Fruit fly (Drosophila melanogaster) whole organism, embryonic: ENCODE measurements around the gene Osi20.

ENCODE experiments used
- Abd-B ChIP-seq: fragments of 200-800 bp; sonication (Bioruptor generic); optimal IDR thresholded peaks from 2 replicates; lab custom pipeline; 2018; ENCODE audit warnings: missing biosample characterization, mild to moderate bottlenecking, missing genetic modification characterization, moderate library complexity
- Ada2b ChIP-seq: fragments of 200-800 bp; sonication (Bioruptor generic); IDR thresholded peaks from 2 replicates; pipeline ENCODE4 v1.3.6; 2022; ENCODE audit warnings: missing biosample characterization, missing genetic modification characterization
- BtbVII ChIP-seq: fragments of 200-800 bp; sonication (Bioruptor generic); optimal IDR thresholded peaks from 3 replicates; lab custom pipeline; 2017; ENCODE audit warnings: missing biosample characterization, mild to moderate bottlenecking, missing genetic modification characterization
- C15 ChIP-seq: fragments of 200-800 bp; sonication (Bioruptor generic); IDR thresholded peaks from 3 replicates; pipeline ENCODE4 v1.3.6; 2022; ENCODE audit warnings: missing biosample characterization, missing genetic modification characterization
- CG10209 ChIP-seq: fragments of 200-800 bp; sonication (Bioruptor generic); optimal IDR thresholded peaks from 3 replicates; lab custom pipeline; 2017; ENCODE audit warnings: missing biosample characterization, mild to moderate bottlenecking, missing genetic modification characterization, missing genetic modification reagents
- CG1024 ChIP-seq: fragments of 200-800 bp; sonication (Bioruptor generic); IDR thresholded peaks from 2 replicates; pipeline ENCODE4 v1.3.6; 2022; ENCODE audit warnings: missing biosample characterization, missing genetic modification characterization
- CG10366 ChIP-seq: fragments of 200-800 bp; sonication (Bioruptor generic); IDR thresholded peaks from 2 replicates; pipeline ENCODE4 v1.3.6; 2022; ENCODE audit warnings: missing biosample characterization, missing genetic modification characterization
- CG10462 ChIP-seq: fragments of 200-800 bp; sonication (Bioruptor generic); optimal IDR thresholded peaks from 2 replicates; lab custom pipeline; 2016; ENCODE audit warnings: missing biosample characterization, missing genetic modification characterization
- CG10543 ChIP-seq: fragments of 200-800 bp; sonication (Bioruptor generic); optimal IDR thresholded peaks from 3 replicates; lab custom pipeline; 2017; ENCODE audit warnings: missing biosample characterization, mild to moderate bottlenecking, missing genetic modification characterization, moderate library complexity
- CG12071 ChIP-seq: fragments of 200-800 bp; sonication (Bioruptor generic); optimal IDR thresholded peaks from 3 replicates; lab custom pipeline; 2018; ENCODE audit warnings: missing biosample characterization, mild to moderate bottlenecking, missing genetic modification characterization
- CG14965 ChIP-seq: fragments of 200-800 bp; sonication (Bioruptor generic); optimal IDR thresholded peaks from 2 replicates; lab custom pipeline; 2016; ENCODE audit warnings: missing biosample characterization, missing genetic modification characterization, borderline replicate concordance
- CG16863 ChIP-seq: fragments of 200-800 bp; sonication (Bioruptor generic); optimal IDR thresholded peaks from 3 replicates; lab custom pipeline; 2016; ENCODE audit warnings: missing biosample characterization, missing genetic modification characterization
- CG17385 ChIP-seq: fragments of 200-800 bp; sonication (Bioruptor generic); optimal IDR thresholded peaks from 3 replicates; lab custom pipeline; 2018; ENCODE audit warnings: missing biosample characterization, mild to moderate bottlenecking, missing genetic modification characterization
- CG2678 ChIP-seq: fragments of 200-800 bp; sonication (Bioruptor generic); optimal IDR thresholded peaks from 3 replicates; lab custom pipeline; 2019; ENCODE audit warnings: missing biosample characterization, mild to moderate bottlenecking, missing genetic modification characterization, moderate library complexity
- CG31224 ChIP-seq: fragments of 200-800 bp; sonication (Bioruptor generic); IDR thresholded peaks from 2 replicates; pipeline ENCODE4 v1.3.6; 2022; ENCODE audit warnings: missing biosample characterization, missing genetic modification characterization
- CG31388 ChIP-seq: fragments of 200-800 bp; sonication (Bioruptor generic); optimal IDR thresholded peaks from 2 replicates; lab custom pipeline; 2016; ENCODE audit warnings: missing biosample characterization, missing genetic modification characterization
- CG4328 ChIP-seq: fragments of 200-800 bp; sonication (Bioruptor generic); optimal IDR thresholded peaks from 3 replicates; lab custom pipeline; 2017; ENCODE audit warnings: missing biosample characterization, missing genetic modification reagents, missing genetic modification characterization
- CG4707 ChIP-seq: fragments of 200-800 bp; sonication (Bioruptor generic); optimal IDR thresholded peaks from 2 replicates; lab custom pipeline; 2018; ENCODE audit warnings: missing biosample characterization, mild to moderate bottlenecking, missing genetic modification characterization, moderate library complexity
- CG6254 ChIP-seq: fragments of 200-800 bp; sonication (Bioruptor generic); optimal IDR thresholded peaks from 3 replicates; lab custom pipeline; 2017; ENCODE audit warnings: mild to moderate bottlenecking, missing biosample characterization, missing genetic modification reagents, missing genetic modification characterization
- CG6272 ChIP-seq: fragments of 200-800 bp; sonication (Bioruptor generic); IDR thresholded peaks from 2 replicates; pipeline ENCODE4 v1.3.6; 2022; ENCODE audit warnings: missing biosample characterization, missing genetic modification characterization
- CG6689 ChIP-seq: fragments of 200-800 bp; sonication (Bioruptor generic); IDR thresholded peaks from 2 replicates; pipeline ENCODE4 v1.3.6; 2022; ENCODE audit warnings: missing biosample characterization, missing genetic modification characterization
- CG7745 ChIP-seq: fragments of 200-800 bp; sonication (Bioruptor generic); optimal IDR thresholded peaks from 2 replicates; lab custom pipeline; 2018; ENCODE audit warnings: missing biosample characterization, mild to moderate bottlenecking, missing genetic modification characterization, moderate library complexity
- CG8089 ChIP-seq: fragments of 200-800 bp; sonication (Bioruptor generic); optimal IDR thresholded peaks from 3 replicates; lab custom pipeline; 2016; ENCODE audit warnings: missing biosample characterization, missing genetic modification characterization
- CG9609 ChIP-seq: fragments of 200-800 bp; sonication (Bioruptor generic); optimal IDR thresholded peaks from 3 replicates; lab custom pipeline; 2016; ENCODE audit warnings: missing biosample characterization, missing genetic modification characterization
- D ChIP-seq, 2 experiments: fragments of 200-800 bp in 1 of 2; fragments of >200 bp in 1 of 2; sonication (Bioruptor generic) in 1 of 2; optimal IDR thresholded peaks; 2 replicates in 1 of 2; 3 replicates in 1 of 2; lab custom pipeline; 2017; ENCODE audit warnings: mild to moderate bottlenecking in 1 of 2, missing biosample characterization in 1 of 2, missing genetic modification characterization in 1 of 2, missing genetic modification reagents in 1 of 2
- Drgx ChIP-seq: fragments of 200-800 bp; sonication (Bioruptor generic); IDR thresholded peaks from 2 replicates; pipeline ENCODE4 v1.3.6; 2022; ENCODE audit warnings: missing biosample characterization, missing genetic modification characterization
- E2f1 ChIP-seq: fragments of 200-800 bp; sonication (Bioruptor generic); IDR thresholded peaks from 2 replicates; pipeline ENCODE4 v1.3.6; 2022; ENCODE audit warnings: missing biosample characterization, missing genetic modification characterization
- Hr3 ChIP-seq: fragments of 200-800 bp; sonication (Bioruptor generic); optimal IDR thresholded peaks from 3 replicates; lab custom pipeline; 2016; ENCODE audit warnings: missing biosample characterization, missing genetic modification characterization
- Lim3 ChIP-seq: fragments of 200-800 bp; sonication (Bioruptor generic); IDR thresholded peaks from 2 replicates; pipeline ENCODE4 v1.3.6; 2022; ENCODE audit warnings: missing biosample characterization, missing genetic modification characterization
- Mad ChIP-seq: fragments of 200-800 bp; sonication (Bioruptor generic); optimal IDR thresholded peaks from 2 replicates; lab custom pipeline; 2016; ENCODE audit warnings: missing biosample characterization, missing genetic modification characterization
- Oli ChIP-seq: fragments of 200-800 bp; sonication (Bioruptor generic); optimal IDR thresholded peaks from 2 replicates; lab custom pipeline; 2018; ENCODE audit warnings: missing biosample characterization, mild to moderate bottlenecking, missing genetic modification characterization, moderate library complexity
- Scr ChIP-seq: fragments of 200-800 bp; sonication (Bioruptor generic); IDR thresholded peaks from 2 replicates; pipeline ENCODE4 v1.3.6; 2022; ENCODE audit warnings: missing biosample characterization, missing genetic modification characterization; ENCODE audit not compliant: partially characterized antibody
- Trl ChIP-seq, 3 experiments: fragments of >200 bp in 2 of 3; fragments of 200-800 bp in 1 of 3; sonication (Bioruptor generic) in 1 of 3; optimal IDR thresholded peaks; 2 replicates in 1 of 3; 3 replicates in 2 of 3; lab custom pipeline; 2016 to 2017; ENCODE audit warnings: missing biosample characterization in 1 of 3, missing genetic modification characterization in 1 of 3
- aop ChIP-seq: fragments of 200-800 bp; sonication (Bioruptor generic); IDR thresholded peaks from 2 replicates; pipeline ENCODE4 v1.3.6; 2022; ENCODE audit warnings: missing biosample characterization, missing genetic modification characterization
- ase ChIP-seq: fragments of 200-800 bp; sonication (Bioruptor generic); IDR thresholded peaks from 3 replicates; pipeline ENCODE4 v1.3.6; 2022; ENCODE audit warnings: missing biosample characterization, missing genetic modification characterization
- chif ChIP-seq, 2 experiments: fragments of 200-800 bp; sonication (Bioruptor generic); optimal IDR thresholded peaks; 3 replicates each; lab custom pipeline; 2016; ENCODE audit warnings: missing biosample characterization in 2 of 2, missing genetic modification characterization in 2 of 2
- danr ChIP-seq: fragments of 200-800 bp; sonication (Bioruptor generic); IDR thresholded peaks from 2 replicates; pipeline ENCODE4 v1.3.6; 2022; ENCODE audit warnings: missing biosample characterization, missing genetic modification characterization
- dimm ChIP-seq: fragments of 200-800 bp; sonication (Bioruptor generic); IDR thresholded peaks from 2 replicates; pipeline ENCODE4 v1.3.6; 2022; ENCODE audit warnings: missing biosample characterization, missing genetic modification characterization
- dm ChIP-seq: fragments of 200-800 bp; sonication (Bioruptor generic); optimal IDR thresholded peaks from 3 replicates; lab custom pipeline; 2016; ENCODE audit warnings: missing biosample characterization, missing genetic modification characterization
- ken ChIP-seq: fragments of 200-800 bp; sonication (Bioruptor generic); IDR thresholded peaks from 3 replicates; pipeline ENCODE4 v1.3.6; 2022; ENCODE audit warnings: missing biosample characterization, missing genetic modification characterization
- oc ChIP-seq: fragments of 200-800 bp; sonication (Bioruptor generic); optimal IDR thresholded peaks from 2 replicates; lab custom pipeline; 2018; ENCODE audit warnings: missing biosample characterization, mild to moderate bottlenecking, missing genetic modification characterization, moderate library complexity
- pb ChIP-seq: fragments of 200-800 bp; sonication (Bioruptor generic); optimal IDR thresholded peaks from 3 replicates; lab custom pipeline; 2016; ENCODE audit warnings: missing biosample characterization, missing genetic modification characterization
- run ChIP-seq: fragments of 200-800 bp; sonication (Bioruptor generic); optimal IDR thresholded peaks from 3 replicates; lab custom pipeline; 2018; ENCODE audit warnings: missing biosample characterization, mild to moderate bottlenecking, missing genetic modification characterization
- sd ChIP-seq: fragments of 200-800 bp; sonication (Bioruptor generic); optimal IDR thresholded peaks from 3 replicates; lab custom pipeline; 2018; ENCODE audit warnings: missing biosample characterization, mild to moderate bottlenecking, missing genetic modification characterization, moderate library complexity
- slbo ChIP-seq: fragments of 200-800 bp; sonication (Bioruptor generic); IDR thresholded peaks from 2 replicates; pipeline ENCODE4 v1.3.6; 2022; ENCODE audit warnings: missing biosample characterization, missing genetic modification characterization
- ssp ChIP-seq: fragments of 200-800 bp; sonication (Bioruptor generic); IDR thresholded peaks from 2 replicates; pipeline ENCODE4 v1.3.6; 2022; ENCODE audit warnings: missing biosample characterization, missing genetic modification characterization
- vnd ChIP-seq: fragments of 200-800 bp; sonication (Bioruptor generic); IDR thresholded peaks from 3 replicates; pipeline ENCODE4 v1.3.6; 2022; ENCODE audit warnings: missing biosample characterization, missing genetic modification characterization; ENCODE audit not compliant: partially characterized antibody
- wek ChIP-seq: fragments of 200-800 bp; sonication (Bioruptor generic); optimal IDR thresholded peaks from 3 replicates; lab custom pipeline; 2018; ENCODE audit warnings: missing biosample characterization, mild to moderate bottlenecking, missing genetic modification characterization, moderate library complexity

The Osi20 gene

DNA sequence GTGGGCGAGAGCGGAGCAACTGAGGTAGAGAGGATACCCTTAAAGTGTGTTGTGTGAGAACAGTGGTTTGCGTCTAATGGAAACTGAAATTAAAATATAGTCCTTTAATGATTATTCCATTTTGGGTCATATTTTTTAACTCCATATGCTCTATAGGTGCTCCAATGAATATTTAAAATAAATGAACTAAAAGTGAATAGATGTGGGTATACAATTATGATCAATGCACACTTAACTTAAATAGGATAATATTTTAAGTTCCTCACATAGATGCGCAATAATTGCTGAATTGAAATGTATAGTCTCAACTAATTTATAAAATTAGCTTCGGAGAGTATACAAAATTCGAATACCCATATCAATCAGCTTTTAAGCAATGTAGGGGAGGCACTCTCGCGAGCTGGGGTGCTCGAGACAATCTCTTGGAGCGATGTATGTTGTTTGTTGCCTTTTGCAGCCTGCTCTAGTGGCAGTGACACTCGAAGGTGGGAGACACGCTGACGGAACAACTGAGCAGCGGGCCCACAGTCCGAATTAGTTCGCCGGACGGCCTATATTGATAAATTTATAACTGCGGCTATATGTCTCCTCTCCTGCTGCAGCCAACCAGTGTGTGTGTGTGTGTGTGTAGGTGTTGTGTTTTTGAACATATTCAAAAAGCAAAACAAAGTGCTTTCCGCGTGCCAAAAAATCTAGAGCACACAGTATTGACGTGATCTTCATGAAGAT is 13.9 kb downstream of the Osi20 start (continued):
- TF ChIP-seq vnd (GFP tag; lab: Robert Waterston, UW): no peak
- TF ChIP-seq CG10366: peak; percentile 39
- TF ChIP-seq CG16863: peak; percentile 41
- TF ChIP-seq E2f1 (GFP tag; lab: Robert Waterston, UW): peak; percentile 58
- TF ChIP-seq CG4707 (GFP tag; lab: Kevin White, UChicago): peak; percentile 39
- TF ChIP-seq CG10543 (GFP tag; lab: Kevin White, UChicago): peak; percentile 61
- TF ChIP-seq ssp (GFP tag; lab: Robert Waterston, UW): no peak; the same call in 1 of the 2 replicates
- peak; percentile 69 for TF ChIP-seq CG10462
- no peak for TF ChIP-seq CG12071 (GFP tag; lab: Kevin White, UChicago)
- no peak for TF ChIP-seq aop
- peak; percentile 79 for TF ChIP-seq CG17385
- TF ChIP-seq CG31388: peak; percentile 26
- peak; percentile 74 for TF ChIP-seq Drgx (GFP tag; lab: Robert Waterston, UW)
- peak; percentile 84 for TF ChIP-seq CG6689
- no peak for TF ChIP-seq sd
- TF ChIP-seq chif (GFP tag; optimal IDR thresholded peaks at IDR 0.05; lab: Kevin White, UChicago): peak; percentile 55 to 81
- no peak for TF ChIP-seq run (tag; lab: Kevin White, UChicago)
- TF ChIP-seq danr (GFP tag; lab: Robert Waterston, UW): peak; percentile 47; the same call in 1 of the 2 replicates
- 0 out of 2 replicates have a peak, but pooled peaks have one; percentile 10 for TF ChIP-seq CG1024
- 0 out of 2 replicates have a peak, but pooled peaks have one; percentile 19 for TF ChIP-seq Scr (GFP tag; lab: Robert Waterston, UW)
- TF ChIP-seq C15 (GFP tag; lab: Robert Waterston, UW): 0 out of 3 replicates have a peak, but pooled peaks have one; percentile 16
- TF ChIP-seq pb (GFP tag; lab: Kevin White, UChicago): no peak
- TF ChIP-seq Mad (GFP tag; lab: Kevin White, UChicago): peak; percentile 67
- 0 out of 2 replicates have a peak, but pooled peaks have one; percentile 22 for TF ChIP-seq CG6272 (GFP tag; lab: Robert Waterston, UW)
- peak; percentile 1 to 52 for TF ChIP-seq Trl (optimal IDR thresholded peaks at IDR 0.05; lab: Kevin White, UChicago)
- peak; percentile 36 for TF ChIP-seq Trl (GFP tag; optimal IDR thresholded peaks at IDR 0.05; lab: Kevin White, UChicago)
- no peak for TF ChIP-seq CG14965 (GFP tag; lab: Kevin White, UChicago)
- peak; percentile 83 for TF ChIP-seq BtbVII (GFP tag; lab: Kevin White, UChicago)
- TF ChIP-seq CG10209 (GFP tag; lab: Kevin White, UChicago): peak; percentile 86
- TF ChIP-seq slbo (GFP tag; lab: Robert Waterston, UW): no peak
- peak; percentile 67 for TF ChIP-seq CG6254 (GFP tag; lab: Kevin White, UChicago)
- 0 out of 3 replicates have a peak, but pooled peaks have one; percentile 22 for TF ChIP-seq ase (GFP tag; lab: Robert Waterston, UW)
- no peak for TF ChIP-seq wek (GFP tag; lab: Kevin White, UChicago)
- peak; percentile 66 for TF ChIP-seq CG8089 (GFP tag; lab: Kevin White, UChicago)
- TF ChIP-seq Ada2b (GFP tag; lab: Robert Waterston, UW): peak; percentile 32; the same call in 1 of the 2 replicates
- no peak for TF ChIP-seq dimm
- no peak for TF ChIP-seq oc (tag; lab: Kevin White, UChicago)
- peak; percentile 21; the same call in 1 of the 3 replicates for TF ChIP-seq ken (GFP tag; lab: Robert Waterston, UW)
- TF ChIP-seq CG7745 (tag; lab: Kevin White, UChicago): no peak
- no peak for TF ChIP-seq Abd-B
- TF ChIP-seq CG4328 (GFP tag; lab: Kevin White, UChicago): no peak
- no peak for TF ChIP-seq CG2678 (tag; lab: Kevin White, UChicago)
- no peak for TF ChIP-seq D (optimal IDR thresholded peaks at IDR 0.05; lab: Kevin White, UChicago)
- TF ChIP-seq D (GFP tag; optimal IDR thresholded peaks at IDR 0.05; lab: Kevin White, UChicago): peak; percentile 80
- no peak for TF ChIP-seq CG31224 (GFP tag; lab: Robert Waterston, UW)
- TF ChIP-seq Hr3: peak; percentile 77
- peak; percentile 49 for TF ChIP-seq dm (GFP tag; lab: Kevin White, UChicago)
- TF ChIP-seq Oli (tag; lab: Kevin White, UChicago): peak; percentile 92
- no peak for TF ChIP-seq Lim3
- TF ChIP-seq CG9609 (GFP tag; lab: Kevin White, UChicago): peak; percentile 51
